Fruit fly (Drosophila melanogaster): ENCODE measurements around the gene ppk16.

The ppk16 gene

DNA sequence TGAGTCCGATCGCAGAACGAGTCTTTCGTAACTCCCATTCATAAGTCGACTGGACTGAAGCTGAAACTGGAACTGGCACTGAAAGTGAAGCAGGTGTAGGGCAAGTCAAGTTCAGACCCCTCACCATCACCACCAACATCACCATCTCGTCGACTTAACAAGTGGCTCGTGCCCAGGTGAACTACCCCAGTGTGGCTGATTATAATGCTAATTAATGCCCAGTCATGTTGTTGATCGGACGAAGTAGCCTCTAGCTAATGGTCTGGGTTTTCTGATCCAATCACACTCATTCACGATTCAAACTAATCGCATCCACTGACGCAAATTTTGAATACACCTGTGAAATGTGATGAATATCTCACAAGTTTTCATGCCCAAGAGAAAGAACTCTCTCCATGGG is 46.0 kb downstream of the ppk16 start (continued):
- no peak for TF ChIP-seq so (GFP tag; IDR thresholded peaks at IDR 0.05)
- TF ChIP-seq CG12104 (GFP tag; optimal IDR thresholded peaks at IDR 0.05): no peak
- TF ChIP-seq CG10979 (tag; optimal IDR thresholded peaks at IDR 0.05): no peak
- TF ChIP-seq CG3995 (GFP tag; optimal IDR thresholded peaks at IDR 0.05): no peak
- no peak for TF ChIP-seq zfh2 (GFP tag; optimal IDR thresholded peaks at IDR 0.05)
- TF ChIP-seq CG13296 (GFP tag; optimal IDR thresholded peaks at IDR 0.05): no peak
- TF ChIP-seq bowl (GFP tag; IDR thresholded peaks at IDR 0.05): no peak
- TF ChIP-seq en (GFP tag; optimal IDR thresholded peaks at IDR 0.05): no peak
- TF ChIP-seq Vsx1 (GFP tag; optimal IDR thresholded peaks at IDR 0.05): peak; percentile 34
- TF ChIP-seq CG17802 (tag; optimal IDR thresholded peaks at IDR 0.05): no peak
- no peak for TF ChIP-seq row (GFP tag; IDR thresholded peaks at IDR 0.05)
- no peak for TF ChIP-seq bigmax (GFP tag; optimal IDR thresholded peaks at IDR 0.05)
- no peak for TF ChIP-seq shn (GFP tag; optimal IDR thresholded peaks at IDR 0.05)
- TF ChIP-seq bsh (GFP tag; optimal IDR thresholded peaks at IDR 0.05): no peak
- TF ChIP-seq CoRest (tag; optimal IDR thresholded peaks at IDR 0.05): no peak
- no peak for TF ChIP-seq Gug (GFP tag; IDR thresholded peaks at IDR 0.05)
- TF ChIP-seq al (GFP tag; IDR thresholded peaks at IDR 0.05): no peak
- no peak for TF ChIP-seq CG1602 (GFP tag; optimal IDR thresholded peaks at IDR 0.05)
- no peak for TF ChIP-seq nerfin-2 (GFP tag; IDR thresholded peaks at IDR 0.05; ENCODE audit: partially characterized antibody)
- TF ChIP-seq CG12659 (GFP tag; optimal IDR thresholded peaks at IDR 0.05): no peak
- peak; percentile 44 for TF ChIP-seq abd-A (tag; optimal IDR thresholded peaks at IDR 0.05)
- no peak for TF ChIP-seq ham (GFP tag; IDR thresholded peaks at IDR 0.05)
- no peak for TF ChIP-seq Elba2 (GFP tag; optimal IDR thresholded peaks at IDR 0.05)
